Worm (Caenorhabditis elegans): Measurements from ENCODE around the gene F18E2.15.

The F18E2.15 gene

DNA sequence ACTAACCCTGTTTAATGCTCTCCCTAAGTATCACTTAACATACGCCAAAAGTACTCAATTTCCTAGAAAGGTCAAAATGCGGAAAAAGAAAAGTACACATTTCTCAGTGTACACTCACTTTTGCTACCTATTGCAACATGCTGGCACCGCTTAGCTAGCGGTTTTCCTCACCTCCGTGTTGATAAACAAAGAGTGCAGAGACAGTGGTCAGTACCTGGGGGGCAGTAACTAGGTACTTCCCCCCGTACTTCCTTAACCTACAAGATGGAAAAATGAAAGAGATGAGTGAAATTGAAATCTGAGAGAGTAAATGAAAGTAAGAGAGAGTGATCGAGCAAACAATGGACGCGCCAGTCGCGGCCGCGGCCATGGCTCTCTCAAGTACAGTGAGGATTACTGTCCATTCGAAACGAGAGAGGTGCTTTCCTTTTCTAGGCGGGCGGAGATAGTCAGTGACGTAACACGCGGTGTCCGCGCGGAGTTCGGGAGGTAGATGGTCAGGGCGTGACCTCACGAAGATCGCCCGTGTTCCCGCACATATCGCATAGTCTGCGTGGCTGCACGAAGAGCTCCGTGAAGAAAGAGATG, 24.6 kb downstream of the F18E2.15 start, which contains the start of gene cky-1:
Gene cky-1, plus strand, starts transcription at position 538 of the 588 bp plus-strand sequence.
- TF ChIP-seq klf-2 (GFP tag; conservative IDR thresholded peaks at IDR 0.05), result no peak
- TF ChIP-seq cog-1 (tag; optimal IDR thresholded peaks at IDR 0.05), result no peak

DNA sequence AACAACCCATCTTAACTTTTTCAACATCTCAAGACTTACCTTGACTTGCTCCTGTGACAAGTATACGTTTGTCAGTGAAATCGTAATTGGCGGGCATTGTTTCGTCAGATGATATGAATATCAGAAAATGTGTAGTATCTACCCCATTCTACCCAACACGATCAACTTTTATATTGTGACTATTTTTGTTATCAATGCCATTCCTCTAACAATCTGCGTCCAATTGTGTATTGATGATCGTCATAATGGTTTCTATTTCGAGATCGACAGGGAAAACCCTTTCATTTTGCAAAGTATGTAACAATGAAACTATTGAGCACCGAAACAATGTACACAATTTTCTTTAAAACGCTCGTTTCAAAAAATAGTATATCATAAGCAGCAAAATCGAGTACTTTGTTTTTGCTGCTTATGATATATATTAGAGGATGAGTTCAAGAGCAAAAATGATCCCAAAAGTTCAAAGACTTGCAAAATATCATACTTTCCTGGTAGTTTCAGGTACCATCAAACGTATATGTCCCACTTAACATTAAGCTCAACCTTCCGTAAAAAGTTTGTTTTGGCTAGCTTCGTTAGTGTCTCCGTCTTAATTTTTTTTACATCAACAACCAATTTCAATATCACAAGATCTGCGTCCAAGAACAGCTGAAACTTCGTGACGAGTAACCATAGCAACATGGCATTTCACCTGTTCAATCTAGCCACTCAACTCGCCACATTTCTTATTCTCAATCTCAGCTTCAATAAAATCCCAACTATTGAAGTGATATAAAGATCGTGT, 27.2 kb downstream of the F18E2.15 start, which contains the start of the genes dhs-21 and xbx-9:
Gene dhs-21, minus strand, starts transcription at position 181 of the 784 bp plus-strand sequence.
Gene xbx-9, plus strand, starts transcription at position 734 of the 784 bp plus-strand sequence.
- TF ChIP-seq cog-1 (tag; optimal IDR thresholded peaks at IDR 0.05), result no peak
- TF ChIP-seq med-1 (GFP tag; optimal IDR thresholded peaks at IDR 0.05; ENCODE audit: insufficient read depth), result no peak
- no peak for TF ChIP-seq tab-1 (GFP tag; IDR thresholded peaks at IDR 0.05)
- TF ChIP-seq ref-1 (GFP tag; conservative IDR thresholded peaks at IDR 0.05), result no peak
- no peak for TF ChIP-seq ztf-23 (GFP tag; IDR thresholded peaks at IDR 0.05)
- TF ChIP-seq ztf-29 (GFP tag; IDR thresholded peaks at IDR 0.05), result no peak
- no peak for TF ChIP-seq T22C8.4 (GFP tag; IDR thresholded peaks at IDR 0.05)
- no peak for TF ChIP-seq klf-2 (GFP tag; conservative IDR thresholded peaks at IDR 0.05)
- TF ChIP-seq flt-1 (GFP tag; IDR thresholded peaks at IDR 0.05), result no peak

DNA sequence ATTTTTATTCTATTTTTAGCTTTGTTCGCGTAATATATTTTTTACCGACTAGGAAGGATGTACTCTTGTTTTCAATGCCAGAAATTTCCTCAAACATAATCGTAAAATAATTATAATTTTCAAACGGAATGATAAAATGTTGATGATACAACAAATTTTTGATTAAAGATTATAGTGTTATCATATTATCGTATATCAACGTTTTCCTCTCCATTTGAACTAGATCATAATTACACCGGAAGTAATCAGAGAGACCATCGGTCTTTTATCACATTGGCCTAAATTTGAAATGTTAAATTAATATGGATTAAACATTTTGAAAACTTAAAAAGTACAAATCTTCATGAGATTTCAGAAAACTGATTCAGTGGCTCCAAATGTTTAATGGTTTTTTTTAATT, 28.1 kb downstream of the F18E2.15 start:
- no peak for TF ChIP-seq ref-1 (GFP tag; conservative IDR thresholded peaks at IDR 0.05)
- no peak for TF ChIP-seq cog-1 (tag; optimal IDR thresholded peaks at IDR 0.05)
- TF ChIP-seq ztf-29 (GFP tag; IDR thresholded peaks at IDR 0.05), result no peak
- no peak for TF ChIP-seq T22C8.4 (GFP tag; IDR thresholded peaks at IDR 0.05)
- no peak for TF ChIP-seq tab-1 (GFP tag; IDR thresholded peaks at IDR 0.05)
- no peak for TF ChIP-seq ztf-23 (GFP tag; IDR thresholded peaks at IDR 0.05)
- no peak for TF ChIP-seq med-1 (GFP tag; optimal IDR thresholded peaks at IDR 0.05; ENCODE audit: insufficient read depth)
- TF ChIP-seq flt-1 (GFP tag; IDR thresholded peaks at IDR 0.05), result no peak
- TF ChIP-seq klf-2 (GFP tag; conservative IDR thresholded peaks at IDR 0.05), result no peak

- TF ChIP-seq flt-1 (GFP tag; IDR thresholded peaks at IDR 0.05) (no peak), ztf-23 (GFP tag; IDR thresholded peaks at IDR 0.05) (no peak), ref-1 (GFP tag; conservative IDR thresholded peaks at IDR 0.05) (no peak)
Observed at ce11 chrV:12729220-12729619, 31.6 kb downstream of the F18E2.15 start, which contains the start of gene R11D1.10. Gene R11D1.10 (plus strand): TSS chrV:12729520.

DNA sequence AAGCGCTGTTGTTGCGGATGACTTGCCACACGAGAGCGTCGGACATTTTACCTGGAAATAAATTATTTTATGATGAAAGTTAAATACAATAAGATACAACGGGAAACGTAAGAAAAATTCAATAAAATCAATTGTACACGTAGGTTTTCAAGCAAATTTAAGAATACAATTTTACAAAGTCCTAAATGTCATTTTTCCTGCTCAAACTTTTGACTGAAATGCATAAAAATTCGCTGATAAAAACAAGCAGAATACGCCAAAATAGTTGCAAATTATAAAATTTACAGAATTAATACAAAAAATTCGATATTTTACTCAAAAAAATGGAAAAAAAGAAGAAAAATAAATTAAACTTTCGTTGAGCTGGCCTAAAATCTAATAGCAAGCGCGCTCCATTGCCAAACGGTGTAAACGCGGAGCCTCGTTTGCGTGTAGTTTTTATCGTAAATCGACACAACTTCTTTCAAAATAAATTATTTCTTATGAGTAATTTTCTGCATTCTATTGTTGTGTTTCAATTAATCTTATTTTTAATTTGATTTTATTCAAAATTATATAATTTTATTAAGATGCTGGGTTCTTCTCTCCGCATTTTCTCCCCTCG, 32.6 kb downstream of the F18E2.15 start, which contains the start of the genes rpl-28 and mrpl-49:
Gene rpl-28, minus strand, starts transcription at position 51 of the 604 bp plus-strand sequence.
Gene mrpl-49, plus strand, starts transcription at position 570 of the 604 bp plus-strand sequence.
- no peak for TF ChIP-seq tab-1 (GFP tag; IDR thresholded peaks at IDR 0.05)
- TF ChIP-seq ztf-23 (GFP tag; IDR thresholded peaks at IDR 0.05), result peak; percentile 67
- no peak for TF ChIP-seq ztf-29 (GFP tag; IDR thresholded peaks at IDR 0.05)
- TF ChIP-seq med-1 (GFP tag; optimal IDR thresholded peaks at IDR 0.05; ENCODE audit: insufficient read depth), result no peak
- TF ChIP-seq klf-2 (GFP tag; conservative IDR thresholded peaks at IDR 0.05), result no peak
- peak; percentile 60 for TF ChIP-seq cog-1 (tag; optimal IDR thresholded peaks at IDR 0.05)
- no peak for TF ChIP-seq ref-1 (GFP tag; conservative IDR thresholded peaks at IDR 0.05)
- TF ChIP-seq flt-1 (GFP tag; IDR thresholded peaks at IDR 0.05), result no peak
- TF ChIP-seq T22C8.4 (GFP tag; IDR thresholded peaks at IDR 0.05), result no peak

- TF ChIP-seq ztf-29 (GFP tag; IDR thresholded peaks at IDR 0.05) (no peak), cog-1 (tag; optimal IDR thresholded peaks at IDR 0.05) (no peak), flt-1 (GFP tag; IDR thresholded peaks at IDR 0.05) (no peak), T22C8.4 (GFP tag; IDR thresholded peaks at IDR 0.05) (no peak), ref-1 (GFP tag; conservative IDR thresholded peaks at IDR 0.05) (no peak), ztf-23 (GFP tag; IDR thresholded peaks at IDR 0.05) (no peak), med-1 (GFP tag; optimal IDR thresholded peaks at IDR 0.05; ENCODE audit: insufficient read depth) (no peak)
Observed at ce11 chrV:12727104-12727637, 33.6 kb downstream of the F18E2.15 start, which contains the start of gene R11D1.13. Gene R11D1.13 (plus strand): TSS chrV:12727154.

DNA sequence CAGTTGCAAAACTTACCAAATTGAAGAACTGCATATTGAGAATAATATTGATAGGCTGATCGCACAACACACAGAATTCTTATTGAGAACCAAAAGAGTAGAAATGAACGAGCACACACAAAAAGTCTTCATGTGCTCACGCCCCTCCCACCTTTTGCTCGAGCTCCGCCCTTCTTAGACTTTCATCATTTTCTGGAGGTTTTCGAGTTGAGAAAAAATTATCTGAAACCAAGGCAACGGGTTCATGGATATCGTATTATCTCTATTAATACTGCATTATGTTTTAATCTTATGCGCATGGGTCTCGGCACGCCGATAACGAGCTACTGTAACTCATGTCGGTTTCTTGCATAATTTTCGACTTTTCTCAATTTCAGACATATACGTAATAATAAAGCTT, 34.9 kb downstream of the F18E2.15 start, which contains the start of gene R11D1.12:
Gene R11D1.12, minus strand, starts transcription at position 101 of the 400 bp plus-strand sequence.
- TF ChIP-seq klf-2 (GFP tag; conservative IDR thresholded peaks at IDR 0.05), result no peak
- no peak for TF ChIP-seq med-1 (GFP tag; optimal IDR thresholded peaks at IDR 0.05; ENCODE audit: insufficient read depth)
- TF ChIP-seq cog-1 (tag; optimal IDR thresholded peaks at IDR 0.05), result no peak
- no peak for TF ChIP-seq ref-1 (GFP tag; conservative IDR thresholded peaks at IDR 0.05)
- no peak for TF ChIP-seq flt-1 (GFP tag; IDR thresholded peaks at IDR 0.05)
- no peak for TF ChIP-seq tab-1 (GFP tag; IDR thresholded peaks at IDR 0.05)
- TF ChIP-seq T22C8.4 (GFP tag; IDR thresholded peaks at IDR 0.05), result no peak
- no peak for TF ChIP-seq ztf-23 (GFP tag; IDR thresholded peaks at IDR 0.05)
- TF ChIP-seq ztf-29 (GFP tag; IDR thresholded peaks at IDR 0.05), result no peak

DNA sequence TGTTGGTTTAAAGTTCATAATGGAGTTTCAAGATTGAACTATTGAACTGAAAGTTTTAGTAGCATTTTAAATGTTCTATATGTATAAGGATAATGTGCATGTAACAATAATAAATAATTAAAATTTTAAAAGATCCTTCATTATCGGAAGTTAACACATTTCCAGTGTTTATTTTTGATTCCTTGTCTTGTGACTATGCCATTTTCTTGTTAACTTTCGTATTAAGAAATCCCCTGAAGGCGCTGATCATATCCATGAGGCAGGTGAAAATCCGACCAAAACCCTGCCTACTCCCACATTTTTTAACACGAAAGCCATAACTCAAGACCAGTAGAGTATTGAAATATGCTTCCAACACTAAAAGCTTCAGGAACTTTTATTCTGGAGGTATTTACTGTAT, 41.1 kb downstream of the F18E2.15 start, which contains the start of gene R11D1.7:
Gene R11D1.7, plus strand, starts transcription at position 301 of the 400 bp plus-strand sequence.
- no peak for TF ChIP-seq cog-1 (tag; optimal IDR thresholded peaks at IDR 0.05)
- TF ChIP-seq T22C8.4 (GFP tag; IDR thresholded peaks at IDR 0.05), result no peak
- no peak for TF ChIP-seq ztf-23 (GFP tag; IDR thresholded peaks at IDR 0.05)
- no peak for TF ChIP-seq klf-2 (GFP tag; conservative IDR thresholded peaks at IDR 0.05)

ce11 chrV:12718622-12719021, 42.2 kb downstream of the F18E2.15 start, which contains the start of gene str-181:
Gene str-181 (minus strand): TSS chrV:12718722.
- TF ChIP-seq ref-1 (GFP tag; conservative IDR thresholded peaks at IDR 0.05) (no peak), ztf-29 (GFP tag; IDR thresholded peaks at IDR 0.05) (no peak), T22C8.4 (GFP tag; IDR thresholded peaks at IDR 0.05) (no peak), flt-1 (GFP tag; IDR thresholded peaks at IDR 0.05) (no peak), med-1 (GFP tag; optimal IDR thresholded peaks at IDR 0.05; ENCODE audit: insufficient read depth) (no peak)
